Fruit fly (Drosophila melanogaster) whole organism, prepupa: Measurements from ENCODE around the gene CG14174.

Experiments
- Blimp-1 ChIP-seq: fragments of 200-800 bp; sonication (Bioruptor generic); optimal IDR thresholded peaks from 3 replicates; lab custom pipeline; 2017; ENCODE audit warnings: missing biosample characterization, missing genetic modification characterization, mild to moderate bottlenecking, moderate library complexity, missing genetic modification reagents
- CG10669 ChIP-seq: fragments of 200-800 bp; sonication (Bioruptor generic); optimal IDR thresholded peaks from 3 replicates; lab custom pipeline; 2018; ENCODE audit warnings: missing biosample characterization, mild to moderate bottlenecking, missing genetic modification characterization, moderate library complexity
- CG11294 ChIP-seq: fragments of 200-800 bp; sonication (Bioruptor generic); IDR thresholded peaks from 2 replicates; pipeline ENCODE4 v1.3.6; 2022; ENCODE audit warnings: missing biosample characterization, missing genetic modification characterization
- CG11762 ChIP-seq: fragments of 200-800 bp; sonication (Bioruptor generic); optimal IDR thresholded peaks from 3 replicates; lab custom pipeline; 2016; ENCODE audit warnings: missing biosample characterization, missing genetic modification characterization; ENCODE audit not compliant: insufficient read depth
- CG11902 ChIP-seq: fragments of 200-800 bp; sonication (Bioruptor generic); optimal IDR thresholded peaks from 3 replicates; lab custom pipeline; 2016; ENCODE audit warnings: missing biosample characterization, missing genetic modification characterization
- CG15336 ChIP-seq: fragments of 200-800 bp; sonication (Bioruptor generic); IDR thresholded peaks from 2 replicates; pipeline ENCODE4 v1.3.6; 2022; ENCODE audit warnings: missing biosample characterization, missing genetic modification characterization
- CG1621 ChIP-seq: fragments of 200-800 bp; sonication (Bioruptor generic); optimal IDR thresholded peaks from 3 replicates; lab custom pipeline; 2018; ENCODE audit warnings: missing biosample characterization, mild to moderate bottlenecking, missing genetic modification characterization
- CG16779 ChIP-seq: fragments of 200-800 bp; sonication (Bioruptor generic); optimal IDR thresholded peaks from 3 replicates; lab custom pipeline; 2017; ENCODE audit warnings: missing biosample characterization, mild to moderate bottlenecking, missing genetic modification characterization
- CG31627 ChIP-seq: fragments of 200-800 bp; sonication (Bioruptor generic); optimal IDR thresholded peaks from 3 replicates; lab custom pipeline; 2016; ENCODE audit warnings: missing biosample characterization, missing genetic modification characterization
- CG32006 ChIP-seq: fragments of 200-800 bp; sonication (Bioruptor generic); optimal IDR thresholded peaks from 3 replicates; lab custom pipeline; 2017; ENCODE audit warnings: missing biosample characterization, mild to moderate bottlenecking, missing genetic modification characterization
- CG34406 ChIP-seq: fragments of 200-800 bp; sonication (Bioruptor generic); optimal IDR thresholded peaks from 3 replicates; lab custom pipeline; 2016; ENCODE audit warnings: missing biosample characterization, missing genetic modification characterization
- CG4318 ChIP-seq: fragments of 200-800 bp; sonication (Bioruptor generic); optimal IDR thresholded peaks from 3 replicates; lab custom pipeline; 2017; ENCODE audit warnings: missing biosample characterization, mild to moderate bottlenecking, missing genetic modification characterization
- CG6163 ChIP-seq: fragments of 200-800 bp; sonication (Bioruptor generic); IDR thresholded peaks from 3 replicates; pipeline ENCODE4 v1.3.6; 2022; ENCODE audit warnings: missing biosample characterization, missing genetic modification characterization
- CG6276 ChIP-seq: fragments of 200-800 bp; sonication (Bioruptor generic); optimal IDR thresholded peaks from 2 replicates; lab custom pipeline; 2017; ENCODE audit warnings: missing biosample characterization, mild to moderate bottlenecking, missing genetic modification characterization
- CG6792 ChIP-seq: fragments of 200-800 bp; sonication (Bioruptor generic); optimal IDR thresholded peaks from 3 replicates; lab custom pipeline; 2016; ENCODE audit warnings: missing biosample characterization, missing genetic modification characterization
- CG6854 ChIP-seq: fragments of 200-800 bp; sonication (Bioruptor generic); optimal IDR thresholded peaks from 2 replicates; lab custom pipeline; 2017; ENCODE audit warnings: missing biosample characterization, mild to moderate bottlenecking, missing genetic modification characterization
- CG7368 ChIP-seq: fragments of 200-800 bp; sonication (Bioruptor generic); optimal IDR thresholded peaks from 3 replicates; lab custom pipeline; 2016; ENCODE audit warnings: missing biosample characterization, missing genetic modification characterization
- CG8119 ChIP-seq: fragments of 200-800 bp; sonication (Bioruptor generic); IDR thresholded peaks from 3 replicates; pipeline ENCODE4 v1.3.6; 2022; ENCODE audit warnings: missing biosample characterization, missing genetic modification characterization
- CG8319 ChIP-seq: fragments of 200-800 bp; sonication (Bioruptor generic); optimal IDR thresholded peaks from 3 replicates; lab custom pipeline; 2016; ENCODE audit warnings: missing biosample characterization, missing genetic modification characterization
- CG9139 ChIP-seq: fragments of 200-800 bp; sonication (Bioruptor generic); optimal IDR thresholded peaks from 3 replicates; lab custom pipeline; 2017; ENCODE audit warnings: missing biosample characterization, mild to moderate bottlenecking, missing genetic modification characterization
- Eip75B ChIP-seq: fragments of 200-800 bp; sonication (Bioruptor generic); optimal IDR thresholded peaks from 3 replicates; lab custom pipeline; 2016; ENCODE audit warnings: missing biosample characterization, missing genetic modification characterization
- Eip93F ChIP-seq: fragments of 200-800 bp; sonication (Bioruptor generic); optimal IDR thresholded peaks from 2 replicates; lab custom pipeline; 2016; ENCODE audit warnings: missing biosample characterization, mild to moderate bottlenecking, missing genetic modification characterization
- Ets21C ChIP-seq: fragments of 200-800 bp; sonication (Bioruptor generic); optimal IDR thresholded peaks from 3 replicates; lab custom pipeline; 2016; ENCODE audit warnings: missing biosample characterization, missing genetic modification characterization
- Ets96B ChIP-seq: fragments of 200-800 bp; optimal IDR thresholded peaks from 2 replicates; lab custom pipeline; 2019; ENCODE audit warnings: missing biosample characterization, mild to moderate bottlenecking, missing genetic modification characterization, moderate library complexity
- Gug ChIP-seq: fragments of 200-800 bp; sonication (Bioruptor generic); IDR thresholded peaks from 2 replicates; pipeline ENCODE4 v1.3.6; 2022; ENCODE audit warnings: missing biosample characterization, missing genetic modification characterization
- Hr38 ChIP-seq: sonication (Bioruptor generic); optimal IDR thresholded peaks from 2 replicates; lab custom pipeline; 2016; ENCODE audit warnings: missing biosample characterization, missing genetic modification characterization
- Hr39 ChIP-seq: fragments of 200-800 bp; sonication (Bioruptor generic); optimal IDR thresholded peaks from 2 replicates; lab custom pipeline; 2016; ENCODE audit warnings: missing biosample characterization, missing genetic modification characterization
- Hr4 ChIP-seq: fragments of 200-800 bp; sonication (Bioruptor generic); optimal IDR thresholded peaks from 3 replicates; lab custom pipeline; 2016; ENCODE audit warnings: missing biosample characterization, missing genetic modification characterization
- Lpt ChIP-seq: fragments of 200-800 bp; sonication (Bioruptor generic); optimal IDR thresholded peaks from 3 replicates; lab custom pipeline; 2016; ENCODE audit warnings: missing biosample characterization, missing genetic modification characterization
- Met ChIP-seq: fragments of 200-800 bp; sonication (Bioruptor generic); optimal IDR thresholded peaks from 3 replicates; lab custom pipeline; 2016; ENCODE audit warnings: missing biosample characterization, missing genetic modification characterization
- OdsH ChIP-seq: fragments of 200-800 bp; sonication (Bioruptor generic); optimal IDR thresholded peaks from 3 replicates; lab custom pipeline; 2016; ENCODE audit warnings: missing biosample characterization, missing genetic modification characterization
- Sox102F ChIP-seq: fragments of 200-800 bp; sonication (Bioruptor generic); optimal IDR thresholded peaks from 2 replicates; lab custom pipeline; 2016; ENCODE audit warnings: missing biosample characterization, mild to moderate bottlenecking, missing genetic modification characterization
- Sox14 ChIP-seq: fragments of 200-800 bp; sonication (Bioruptor generic); optimal IDR thresholded peaks from 3 replicates; lab custom pipeline; 2016; ENCODE audit warnings: missing biosample characterization, missing genetic modification characterization
- Sox15 ChIP-seq: fragments of 200-800 bp; sonication (Bioruptor generic); optimal IDR thresholded peaks from 3 replicates; lab custom pipeline; 2016; ENCODE audit warnings: missing biosample characterization, missing genetic modification characterization
- achi ChIP-seq: fragments of 200-800 bp; sonication (Bioruptor generic); optimal IDR thresholded peaks from 3 replicates; lab custom pipeline; 2016; ENCODE audit warnings: missing biosample characterization, missing genetic modification characterization
- cyc ChIP-seq: fragments of 200-800 bp; sonication (Bioruptor generic); optimal IDR thresholded peaks from 3 replicates; lab custom pipeline; 2016; ENCODE audit warnings: missing biosample characterization, missing genetic modification characterization
- dac ChIP-seq: fragments of 200-800 bp; sonication (Bioruptor generic); optimal IDR thresholded peaks from 2 replicates; lab custom pipeline; 2017; ENCODE audit warnings: missing biosample characterization, mild to moderate bottlenecking, missing genetic modification characterization
- dsx ChIP-seq: fragments of 200-800 bp; optimal IDR thresholded peaks from 3 replicates; lab custom pipeline; 2019; ENCODE audit warnings: missing biosample characterization, mild to moderate bottlenecking, missing genetic modification characterization, moderate library complexity; ENCODE audit not compliant: poor library complexity, severe bottlenecking
- esn ChIP-seq: fragments of 200-800 bp; sonication (Bioruptor generic); optimal IDR thresholded peaks from 2 replicates; lab custom pipeline; 2016; ENCODE audit warnings: missing biosample characterization, mild to moderate bottlenecking, missing genetic modification characterization, moderate library complexity
- fd85E ChIP-seq: fragments of 200-800 bp; sonication (Bioruptor generic); optimal IDR thresholded peaks from 3 replicates; lab custom pipeline; 2016; ENCODE audit warnings: missing biosample characterization, missing genetic modification characterization
- fkh ChIP-seq: fragments of 200-800 bp; sonication (Bioruptor generic); optimal IDR thresholded peaks from 3 replicates; lab custom pipeline; 2017; ENCODE audit warnings: missing biosample characterization, mild to moderate bottlenecking, missing genetic modification characterization, moderate library complexity
- lz ChIP-seq: fragments of 200-800 bp; sonication (Bioruptor generic); optimal IDR thresholded peaks from 3 replicates; lab custom pipeline; 2016; ENCODE audit warnings: missing biosample characterization, missing genetic modification characterization
- pdm3 ChIP-seq: fragments of 200-800 bp; sonication (Bioruptor generic); optimal IDR thresholded peaks from 3 replicates; lab custom pipeline; 2016; ENCODE audit warnings: missing biosample characterization, missing genetic modification characterization
- salr ChIP-seq, 2 experiments: fragments of 200-800 bp; sonication (Bioruptor generic); optimal IDR thresholded peaks; 3 replicates each; lab custom pipeline; 2016 to 2018; ENCODE audit warnings: missing biosample characterization in 2 of 2, missing genetic modification characterization in 2 of 2, mild to moderate bottlenecking in 1 of 2
- spab ChIP-seq: fragments of 200-800 bp; sonication (Bioruptor generic); optimal IDR thresholded peaks from 2 replicates; lab custom pipeline; 2017; ENCODE audit warnings: missing biosample characterization, mild to moderate bottlenecking, missing genetic modification characterization, missing genetic modification reagents
- ss ChIP-seq, 2 experiments: fragments of 200-800 bp; sonication (Bioruptor generic); optimal IDR thresholded peaks; 2 replicates in 1 of 2; 3 replicates in 1 of 2; lab custom pipeline; 2017 to 2018; ENCODE audit warnings: mild to moderate bottlenecking in 2 of 2, missing biosample characterization in 2 of 2, missing genetic modification characterization in 2 of 2, moderate library complexity in 1 of 2
- svp ChIP-seq: fragments of 200-800 bp; sonication (Bioruptor generic); peaks from one replicate; lab custom pipeline; 2016; ENCODE audit warnings: missing biosample characterization, missing genetic modification characterization
- topi ChIP-seq: fragments of 200-800 bp; sonication (Bioruptor generic); optimal IDR thresholded peaks from 3 replicates; lab custom pipeline; 2016; ENCODE audit warnings: missing biosample characterization, missing genetic modification characterization
- vri ChIP-seq: fragments of 200-800 bp; sonication (Bioruptor generic); optimal IDR thresholded peaks from 3 replicates; lab custom pipeline; 2016; ENCODE audit warnings: missing biosample characterization, mild to moderate bottlenecking, missing genetic modification characterization

The CG14174 gene

dm6 chr3L:9739629-9740028, 20.5 kb downstream of the CG14174 start (continued):
- no peak for TF ChIP-seq ss (GFP tag; optimal IDR thresholded peaks at IDR 0.05; lab: Kevin White, UChicago)
- no peak for TF ChIP-seq OdsH (GFP tag; lab: Kevin White, UChicago)
- no peak for TF ChIP-seq spab (GFP tag; lab: Kevin White, UChicago)
- no peak for TF ChIP-seq CG6854 (GFP tag; lab: Kevin White, UChicago)
- peak; percentile 49 for TF ChIP-seq achi (GFP tag; lab: Kevin White, UChicago)

dm6 chr3L:9742342-9742741, 23.2 kb downstream of the CG14174 start:
- peak; percentile 54 for TF ChIP-seq Eip75B
- no peak for TF ChIP-seq CG34406 (GFP tag; lab: Kevin White, UChicago)
- TF ChIP-seq Met (GFP tag; lab: Kevin White, UChicago): peak; percentile 69
- TF ChIP-seq Ets21C: peak; percentile 37
- peak; percentile 76 for TF ChIP-seq Ets96B (tag; lab: Kevin White, UChicago)
- TF ChIP-seq Lpt (GFP tag; lab: Kevin White, UChicago): peak; percentile 35
- TF ChIP-seq Hr39 (GFP tag; lab: Kevin White, UChicago): peak; percentile 42
- peak; percentile 40 for TF ChIP-seq CG31627 (GFP tag; lab: Kevin White, UChicago)
- no peak for TF ChIP-seq CG1621 (tag; lab: Kevin White, UChicago)
- peak; percentile 42; the same call in 1 of the 3 replicates for TF ChIP-seq CG6163 (GFP tag; lab: Robert Waterston, UW)
- no peak for TF ChIP-seq dac (GFP tag; lab: Kevin White, UChicago)
- TF ChIP-seq Hr4 (GFP tag; lab: Kevin White, UChicago): no peak
- TF ChIP-seq salr (GFP tag; optimal IDR thresholded peaks at IDR 0.05; lab: Kevin White, UChicago): peak in 1 of 2 experiments; percentile 69
- TF ChIP-seq fkh (GFP tag; lab: Kevin White, UChicago): no peak
- TF ChIP-seq vri (GFP tag; lab: Kevin White, UChicago): peak; percentile 37
- TF ChIP-seq dsx: peak; percentile 41
- TF ChIP-seq CG9139 (GFP tag; lab: Kevin White, UChicago): peak; percentile 22
- peak; percentile 20 for TF ChIP-seq spab (GFP tag; lab: Kevin White, UChicago)
- TF ChIP-seq svp (GFP tag; lab: Kevin White, UChicago): peak; percentile 76
- TF ChIP-seq Sox15 (GFP tag; lab: Kevin White, UChicago): no peak
- peak; percentile 44 for TF ChIP-seq achi (GFP tag; lab: Kevin White, UChicago)
- TF ChIP-seq OdsH (GFP tag; lab: Kevin White, UChicago): peak; percentile 15
- TF ChIP-seq CG32006 (GFP tag; lab: Kevin White, UChicago): peak; percentile 47
- TF ChIP-seq lz (GFP tag; lab: Kevin White, UChicago): peak; percentile 66
- no peak for TF ChIP-seq CG6276
- no peak for TF ChIP-seq Hr38 (GFP tag; lab: Kevin White, UChicago)
- peak; percentile 53 for TF ChIP-seq CG11762
- TF ChIP-seq CG15336 (GFP tag; lab: Robert Waterston, UW): peak; percentile 9; the same call in 1 of the 2 replicates
- TF ChIP-seq cyc (GFP tag; lab: Kevin White, UChicago): peak; percentile 82
- peak; percentile 55 for TF ChIP-seq Sox102F (GFP tag; lab: Kevin White, UChicago)
- TF ChIP-seq Gug: no peak
- peak; percentile 73 for TF ChIP-seq topi (GFP tag; lab: Kevin White, UChicago)
- TF ChIP-seq CG10669 (GFP tag; lab: Kevin White, UChicago): peak; percentile 79
- no peak for TF ChIP-seq CG4318 (GFP tag; lab: Kevin White, UChicago)
- peak; percentile 60 for TF ChIP-seq Sox14 (GFP tag; lab: Kevin White, UChicago)
- TF ChIP-seq ss (GFP tag; optimal IDR thresholded peaks at IDR 0.05; lab: Kevin White, UChicago): peak; percentile 33 to 37
- no peak for TF ChIP-seq fd85E
- TF ChIP-seq CG11902: peak; percentile 31
- TF ChIP-seq CG8119 (GFP tag; lab: Robert Waterston, UW): peak; percentile 57
- no peak for TF ChIP-seq CG11294 (GFP tag; lab: Robert Waterston, UW)
- no peak for TF ChIP-seq CG6854 (GFP tag; lab: Kevin White, UChicago)
- peak; percentile 67 for TF ChIP-seq esn
- TF ChIP-seq CG6792 (GFP tag; lab: Kevin White, UChicago): peak; percentile 3
- peak; percentile 55 for TF ChIP-seq Blimp-1
- TF ChIP-seq CG8319 (GFP tag; lab: Kevin White, UChicago): no peak
- no peak for TF ChIP-seq Eip93F (GFP tag; lab: Kevin White, UChicago)
- TF ChIP-seq CG7368 (GFP tag; lab: Kevin White, UChicago): peak; percentile 43
- no peak for TF ChIP-seq CG16779 (tag; lab: Kevin White, UChicago)
- peak; percentile 28 for TF ChIP-seq pdm3 (GFP tag; lab: Kevin White, UChicago)
